Fruit fly (Drosophila melanogaster) whole organism, embryonic: ENCODE results near the gene E23.

Experiments used
- ATbp ChIP-seq: fragments of 200-800 bp; sonication (Bioruptor generic); optimal IDR thresholded peaks from 2 replicates; lab custom pipeline; 2017; ENCODE audit warnings: missing biosample characterization, mild to moderate bottlenecking, missing genetic modification characterization, missing genetic modification reagents
- Antp ChIP-seq: fragments of 200-800 bp; sonication (Bioruptor generic); optimal IDR thresholded peaks from 3 replicates; lab custom pipeline; 2016; ENCODE audit warnings: missing biosample characterization, missing genetic modification characterization
- Atf3 ChIP-seq: fragments of 200-800 bp; sonication (Bioruptor generic); optimal IDR thresholded peaks from 3 replicates; lab custom pipeline; 2016; ENCODE audit warnings: missing biosample characterization, missing genetic modification characterization
- Bgb ChIP-seq: fragments of 200-800 bp; sonication (Bioruptor generic); IDR thresholded peaks from 2 replicates; pipeline ENCODE4 v1.3.6; 2022; ENCODE audit warnings: missing biosample characterization, missing genetic modification characterization; ENCODE audit not compliant: partially characterized antibody
- CG10209 ChIP-seq: fragments of 200-800 bp; sonication (Bioruptor generic); optimal IDR thresholded peaks from 3 replicates; lab custom pipeline; 2017; ENCODE audit warnings: missing biosample characterization, mild to moderate bottlenecking, missing genetic modification characterization, missing genetic modification reagents
- CG11398 ChIP-seq: fragments of 200-800 bp; sonication (Bioruptor generic); optimal IDR thresholded peaks from 2 replicates; lab custom pipeline; 2016; ENCODE audit warnings: missing biosample characterization, missing genetic modification characterization
- CG12104 ChIP-seq: fragments of 200-800 bp; sonication (Bioruptor generic); optimal IDR thresholded peaks from 3 replicates; lab custom pipeline; 2016; ENCODE audit warnings: missing biosample characterization, missing genetic modification characterization
- CG13123 ChIP-seq: fragments of 200-800 bp; sonication (Bioruptor generic); optimal IDR thresholded peaks from 2 replicates; lab custom pipeline; 2016; ENCODE audit warnings: missing biosample characterization, missing genetic modification characterization
- CG13775 ChIP-seq: fragments of 200-800 bp; sonication (Bioruptor generic); optimal IDR thresholded peaks from 3 replicates; lab custom pipeline; 2017; ENCODE audit warnings: missing biosample characterization, mild to moderate bottlenecking, missing genetic modification characterization
- CG14860 ChIP-seq: fragments of 200-800 bp; sonication (Bioruptor generic); IDR thresholded peaks from 3 replicates; pipeline ENCODE4 v1.3.6; 2022; ENCODE audit warnings: missing biosample characterization, missing genetic modification characterization; ENCODE audit not compliant: partially characterized antibody
- CG15479 ChIP-seq: fragments of 200-800 bp; sonication (Bioruptor generic); optimal IDR thresholded peaks from 3 replicates; lab custom pipeline; 2019; ENCODE audit warnings: missing biosample characterization, mild to moderate bottlenecking, missing genetic modification characterization, moderate library complexity
- CG15601 ChIP-seq: fragments of 200-800 bp; sonication (Bioruptor generic); optimal IDR thresholded peaks from 3 replicates; lab custom pipeline; 2019; ENCODE audit warnings: missing biosample characterization, mild to moderate bottlenecking, missing genetic modification characterization, moderate library complexity
- CG1602 ChIP-seq: fragments of 200-800 bp; sonication (Bioruptor generic); optimal IDR thresholded peaks from 3 replicates; lab custom pipeline; 2016; ENCODE audit warnings: missing biosample characterization, missing genetic modification characterization
- CG1603 ChIP-seq: fragments of 200-800 bp; sonication (Bioruptor generic); optimal IDR thresholded peaks from 2 replicates; lab custom pipeline; 2019; ENCODE audit warnings: missing biosample characterization, mild to moderate bottlenecking, missing genetic modification characterization, moderate library complexity
- CG1647 ChIP-seq: fragments of 200-800 bp; sonication (Bioruptor generic); optimal IDR thresholded peaks from 3 replicates; lab custom pipeline; 2016; ENCODE audit warnings: missing biosample characterization, missing genetic modification characterization
- CG17361 ChIP-seq: fragments of 200-800 bp; sonication (Bioruptor generic); IDR thresholded peaks from 3 replicates; pipeline ENCODE4 v1.3.6; 2022; ENCODE audit warnings: missing biosample characterization, missing genetic modification characterization
- CG18262 ChIP-seq: fragments of 200-800 bp; optimal IDR thresholded peaks from 3 replicates; lab custom pipeline; 2019; ENCODE audit warnings: missing biosample characterization, mild to moderate bottlenecking, missing genetic modification characterization, moderate library complexity
- CG18476 ChIP-seq: fragments of 200-800 bp; sonication (Bioruptor generic); optimal IDR thresholded peaks from 2 replicates; lab custom pipeline; 2016; ENCODE audit warnings: missing biosample characterization, mild to moderate bottlenecking, missing genetic modification characterization
- CG30020 ChIP-seq: fragments of 200-800 bp; optimal IDR thresholded peaks from 2 replicates; lab custom pipeline; 2019; ENCODE audit warnings: missing biosample characterization, mild to moderate bottlenecking, missing genetic modification characterization, moderate library complexity
- CG31441 ChIP-seq: fragments of 200-800 bp; sonication (Bioruptor generic); IDR thresholded peaks from 2 replicates; pipeline ENCODE4 v1.3.6; 2022; ENCODE audit warnings: missing biosample characterization, missing genetic modification characterization
- CG6854 ChIP-seq: fragments of 200-800 bp; sonication (Bioruptor generic); optimal IDR thresholded peaks from 3 replicates; lab custom pipeline; 2017; ENCODE audit warnings: missing biosample characterization, mild to moderate bottlenecking, missing genetic modification characterization
- CG7372 ChIP-seq: fragments of 200-800 bp; sonication (Bioruptor generic); IDR thresholded peaks from 2 replicates; pipeline ENCODE4 v1.3.6; 2022; ENCODE audit warnings: missing biosample characterization, missing genetic modification characterization
- CG8089 ChIP-seq: fragments of 200-800 bp; sonication (Bioruptor generic); optimal IDR thresholded peaks from 3 replicates; lab custom pipeline; 2016; ENCODE audit warnings: missing biosample characterization, missing genetic modification characterization
- Camta ChIP-seq: fragments of 200-800 bp; sonication (Bioruptor generic); optimal IDR thresholded peaks from 2 replicates; lab custom pipeline; 2016; ENCODE audit warnings: missing biosample characterization, missing genetic modification characterization
- E2f1 ChIP-seq: fragments of 200-800 bp; sonication (Bioruptor generic); IDR thresholded peaks from 2 replicates; pipeline ENCODE4 v1.3.6; 2022; ENCODE audit warnings: missing biosample characterization, missing genetic modification characterization
- Hey ChIP-seq: fragments of 200-800 bp; sonication (Bioruptor generic); optimal IDR thresholded peaks from 3 replicates; lab custom pipeline; 2018; ENCODE audit warnings: missing biosample characterization, mild to moderate bottlenecking, missing genetic modification characterization
- Hr51 ChIP-seq, 2 experiments: fragments of 200-800 bp; sonication (Bioruptor generic); optimal IDR thresholded peaks; 2 replicates in 1 of 2; 3 replicates in 1 of 2; lab custom pipeline; 2016 to 2018; ENCODE audit warnings: missing biosample characterization in 2 of 2, missing genetic modification characterization in 2 of 2, mild to moderate bottlenecking in 1 of 2, moderate library complexity in 1 of 2
- Med ChIP-seq: fragments of 200-800 bp; sonication (Bioruptor generic); peaks from one replicate; lab custom pipeline; 2016; ENCODE audit warnings: missing biosample characterization, missing genetic modification characterization, mild to moderate bottlenecking, inconsistent platforms, moderate library complexity
- Opbp ChIP-seq: fragments of 200-800 bp; sonication (Bioruptor generic); IDR thresholded peaks from 3 replicates; pipeline ENCODE4 v1.3.6; 2022; ENCODE audit warnings: missing biosample characterization, missing genetic modification characterization; ENCODE audit not compliant: partially characterized antibody
- Pdp1 ChIP-seq, 2 experiments: fragments of 200-800 bp; sonication (Bioruptor generic); optimal IDR thresholded peaks; 3 replicates each; lab custom pipeline; 2016; ENCODE audit warnings: missing biosample characterization in 2 of 2, missing genetic modification characterization in 2 of 2, mild to moderate bottlenecking in 1 of 2, moderate library complexity in 1 of 2
- Side ChIP-seq: fragments of 200-800 bp; sonication (Bioruptor generic); optimal IDR thresholded peaks from 2 replicates; lab custom pipeline; 2016; ENCODE audit warnings: missing biosample characterization, missing genetic modification characterization
- Ssrp ChIP-seq: fragments of 200-800 bp; sonication (Bioruptor generic); optimal IDR thresholded peaks from 2 replicates; lab custom pipeline; 2018; ENCODE audit warnings: missing biosample characterization, mild to moderate bottlenecking, missing genetic modification characterization, moderate library complexity
- Xrp1 ChIP-seq: fragments of 200-800 bp; sonication (Bioruptor generic); IDR thresholded peaks from 2 replicates; pipeline ENCODE4 v1.3.6; 2022; ENCODE audit warnings: missing biosample characterization, missing genetic modification characterization
- YL-1 ChIP-seq: fragments of 200-800 bp; sonication (Bioruptor generic); optimal IDR thresholded peaks from 3 replicates; lab custom pipeline; 2017; ENCODE audit warnings: missing biosample characterization, mild to moderate bottlenecking, missing genetic modification characterization
- caup ChIP-seq: fragments of 200-800 bp; sonication (Bioruptor generic); optimal IDR thresholded peaks from 3 replicates; lab custom pipeline; 2017; ENCODE audit warnings: missing biosample characterization, mild to moderate bottlenecking, missing genetic modification characterization, moderate library complexity; ENCODE audit not compliant: severe bottlenecking
- chm ChIP-seq: fragments of 200-800 bp; sonication (Bioruptor generic); IDR thresholded peaks from 2 replicates; pipeline ENCODE4 v1.3.6; 2022; ENCODE audit warnings: missing biosample characterization, missing genetic modification characterization
- crc ChIP-seq: fragments of 200-800 bp; sonication (Bioruptor generic); optimal IDR thresholded peaks from 2 replicates; lab custom pipeline; 2016; ENCODE audit warnings: missing biosample characterization, missing genetic modification characterization
- dmrt11E ChIP-seq: fragments of 200-800 bp; sonication (Bioruptor generic); optimal IDR thresholded peaks from 3 replicates; lab custom pipeline; 2018; ENCODE audit warnings: missing biosample characterization, mild to moderate bottlenecking, missing genetic modification characterization, moderate library complexity
- dmrt99B ChIP-seq: fragments of 200-800 bp; sonication (Bioruptor generic); optimal IDR thresholded peaks from 2 replicates; lab custom pipeline; 2018; ENCODE audit warnings: missing biosample characterization, mild to moderate bottlenecking, missing genetic modification characterization, moderate library complexity
- ems ChIP-seq: fragments of 200-800 bp; sonication (Bioruptor generic); optimal IDR thresholded peaks from 3 replicates; lab custom pipeline; 2016; ENCODE audit warnings: missing biosample characterization, missing genetic modification characterization
- gsb-n ChIP-seq: fragments of 200-800 bp; sonication (Bioruptor generic); optimal IDR thresholded peaks from 3 replicates; lab custom pipeline; 2018; ENCODE audit warnings: missing biosample characterization, mild to moderate bottlenecking, missing genetic modification characterization
- ham ChIP-seq: fragments of 200-800 bp; sonication (Bioruptor generic); IDR thresholded peaks from 2 replicates; pipeline ENCODE4 v1.3.6; 2022; ENCODE audit warnings: missing biosample characterization, missing genetic modification characterization
- hkb ChIP-seq, 2 experiments: fragments of 200-800 bp in 1 of 2; fragments of >200 bp in 1 of 2; sonication (Bioruptor generic) in 1 of 2; IDR thresholded peaks in 1 of 2; optimal IDR thresholded peaks in 1 of 2; 2 replicates each; pipeline versions ENCODE4 v1.3.6 to Lab custom; 2017 to 2022; ENCODE audit warnings: missing biosample characterization in 1 of 2, missing genetic modification characterization in 1 of 2
- inv ChIP-seq: fragments of 200-800 bp; sonication (Bioruptor generic); IDR thresholded peaks from 2 replicates; pipeline ENCODE4 v1.3.6; 2022; ENCODE audit warnings: missing biosample characterization, missing genetic modification characterization; ENCODE audit not compliant: partially characterized antibody
- nerfin-2 ChIP-seq: fragments of 200-800 bp; sonication (Bioruptor generic); IDR thresholded peaks from 2 replicates; pipeline ENCODE4 v1.3.6; 2022; ENCODE audit warnings: missing biosample characterization, missing genetic modification characterization; ENCODE audit not compliant: partially characterized antibody
- schlank ChIP-seq: fragments of 200-800 bp; sonication (Bioruptor generic); optimal IDR thresholded peaks from 2 replicates; lab custom pipeline; 2018; ENCODE audit warnings: missing biosample characterization, mild to moderate bottlenecking, missing genetic modification characterization
- sug ChIP-seq: fragments of 200-800 bp; optimal IDR thresholded peaks from 2 replicates; lab custom pipeline; 2019; ENCODE audit warnings: missing biosample characterization, mild to moderate bottlenecking, missing genetic modification characterization, moderate library complexity
- unc-4 ChIP-seq: fragments of 200-800 bp; sonication (Bioruptor generic); IDR thresholded peaks from 2 replicates; pipeline ENCODE4 v1.3.6; 2022; ENCODE audit warnings: missing biosample characterization, missing genetic modification characterization; ENCODE audit not compliant: partially characterized antibody
- zen ChIP-seq: fragments of 200-800 bp; sonication (Bioruptor generic); optimal IDR thresholded peaks from 3 replicates; lab custom pipeline; 2018; ENCODE audit warnings: missing biosample characterization, mild to moderate bottlenecking, missing genetic modification characterization, moderate library complexity

The E23 gene

DNA sequence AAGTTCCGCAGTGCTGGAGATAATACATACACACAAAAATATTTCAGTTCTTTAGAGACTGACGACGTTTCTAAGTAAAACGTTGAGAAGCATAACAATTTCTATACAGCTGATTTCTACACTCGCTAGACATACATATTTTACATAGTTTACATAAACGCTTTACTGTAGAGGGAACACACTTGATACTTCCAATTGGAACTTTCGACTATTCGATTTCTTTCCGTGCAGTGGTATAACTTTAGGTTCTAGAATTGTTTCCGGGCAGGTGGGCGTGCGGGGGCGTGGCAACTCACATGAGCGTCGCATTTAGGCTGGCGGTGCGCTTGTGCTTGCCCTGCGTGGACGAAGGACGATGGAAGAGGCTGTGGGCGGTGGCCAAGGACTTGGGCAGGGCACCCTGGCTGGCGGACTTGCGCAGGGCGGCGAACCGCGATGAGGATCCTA, 17.9 kb upstream of the E23 start (continued):
- peak; percentile 67 for TF ChIP-seq Bgb (GFP tag; lab: Robert Waterston, UW)
- TF ChIP-seq CG18476 (GFP tag; lab: Kevin White, UChicago) = no peak
- 0 out of 2 replicates have a peak, but pooled peaks have one; percentile 48 for TF ChIP-seq Xrp1 (GFP tag; lab: Robert Waterston, UW)
- TF ChIP-seq Hr51 (GFP tag; optimal IDR thresholded peaks at IDR 0.05; lab: Kevin White, UChicago) = peak in 1 of 2 experiments; percentile 3
- TF ChIP-seq CG15479 (GFP tag; lab: Kevin White, UChicago) = no peak
- TF ChIP-seq Pdp1 (GFP tag; optimal IDR thresholded peaks at IDR 0.05; lab: Kevin White, UChicago) = peak in 1 of 2 experiments; percentile 8
- no peak for TF ChIP-seq Camta (GFP tag; lab: Kevin White, UChicago)
- TF ChIP-seq ham (GFP tag; lab: Robert Waterston, UW) = no peak
- TF ChIP-seq CG13775 (GFP tag; lab: Kevin White, UChicago) = no peak
- TF ChIP-seq gsb-n (tag; lab: Kevin White, UChicago) = no peak
- TF ChIP-seq CG12104 = peak; percentile 2
- TF ChIP-seq ATbp (GFP tag; lab: Kevin White, UChicago) = no peak
- TF ChIP-seq CG7372 (GFP tag; lab: Robert Waterston, UW) = no peak
- no peak for TF ChIP-seq Side (GFP tag; lab: Kevin White, UChicago)
- no peak for TF ChIP-seq CG1602 (GFP tag; lab: Kevin White, UChicago)
- 0 out of 2 replicates have a peak, but pooled peaks have one; percentile 8 for TF ChIP-seq nerfin-2 (GFP tag; lab: Robert Waterston, UW)
- TF ChIP-seq CG13123 (GFP tag; lab: Kevin White, UChicago) = no peak
- no peak for TF ChIP-seq schlank
- TF ChIP-seq CG30020 (tag; lab: Kevin White, UChicago) = no peak
- TF ChIP-seq Hey (tag; lab: Kevin White, UChicago) = no peak
- TF ChIP-seq caup = peak; percentile 9
- TF ChIP-seq zen (tag; lab: Kevin White, UChicago) = no peak
- no peak for TF ChIP-seq dmrt11E (tag; lab: Kevin White, UChicago)
- no peak for TF ChIP-seq CG18262 (tag; lab: Kevin White, UChicago)
- TF ChIP-seq Med (GFP tag; lab: Kevin White, UChicago) = peak; percentile 87
- no peak for TF ChIP-seq ems
- no peak for TF ChIP-seq Atf3
- peak; percentile 3 for TF ChIP-seq CG10209 (GFP tag; lab: Kevin White, UChicago)
- no peak for TF ChIP-seq CG31441
- TF ChIP-seq E2f1 = no peak
- TF ChIP-seq Opbp (GFP tag; lab: Robert Waterston, UW) = no peak; the same call in 2 of the 3 replicates
- TF ChIP-seq chm (GFP tag; lab: Robert Waterston, UW) = 0 out of 2 replicates have a peak, but pooled peaks have one; percentile 22
- no peak for TF ChIP-seq unc-4 (GFP tag; lab: Robert Waterston, UW)
- peak; percentile 7 for TF ChIP-seq Antp (GFP tag; lab: Kevin White, UChicago)
- TF ChIP-seq CG11398 (GFP tag; lab: Kevin White, UChicago) = no peak
- TF ChIP-seq sug = no peak
- peak; percentile 10 for TF ChIP-seq CG8089 (GFP tag; lab: Kevin White, UChicago)
- TF ChIP-seq CG1603 (tag; lab: Kevin White, UChicago) = peak; percentile 35
- TF ChIP-seq CG1647 (GFP tag; lab: Kevin White, UChicago) = no peak
- no peak for TF ChIP-seq hkb (optimal IDR thresholded peaks at IDR 0.05; lab: Kevin White, UChicago)
- peak; percentile 12; the same call in 1 of the 2 replicates for TF ChIP-seq hkb (GFP tag; IDR thresholded peaks at IDR 0.05; lab: Robert Waterston, UW)
- peak; percentile 13 for TF ChIP-seq dmrt99B (tag; lab: Kevin White, UChicago)
- TF ChIP-seq YL-1 (GFP tag; lab: Kevin White, UChicago) = no peak
- TF ChIP-seq inv (GFP tag; lab: Robert Waterston, UW) = 0 out of 2 replicates have a peak, but pooled peaks have one; percentile 23
- TF ChIP-seq CG15601 (tag; lab: Kevin White, UChicago) = no peak
- no peak for TF ChIP-seq Ssrp (tag; lab: Kevin White, UChicago)
- no peak; the same call in 2 of the 3 replicates for TF ChIP-seq CG14860 (GFP tag; lab: Robert Waterston, UW)
- no peak for TF ChIP-seq CG6854 (GFP tag; lab: Kevin White, UChicago)
- no peak for TF ChIP-seq crc (GFP tag; lab: Kevin White, UChicago)
- TF ChIP-seq CG17361 (GFP tag; lab: Robert Waterston, UW) = no peak
